Worm (Caenorhabditis elegans): Measurements from ENCODE around the gene fbxa-55.

ce11 chrIII:952184-952583 is 16.3 kb upstream of the fbxa-55 start, which contains the start of gene fbxa-10:
- no peak for TF ChIP-seq nhr-23 (tag; optimal IDR thresholded peaks at IDR 0.05)
- TF ChIP-seq snpc-4 (tag; optimal IDR thresholded peaks at IDR 0.05), result no peak
- no peak for TF ChIP-seq nhr-12 (tag; optimal IDR thresholded peaks at IDR 0.05)
- no peak for TF ChIP-seq unc-39 (tag; optimal IDR thresholded peaks at IDR 0.05)
